Worm (Caenorhabditis elegans): ENCODE data around the gene mup-2.

mup-2 gene

ce11 chrX:6445239-6445638 lies 35.2 kb upstream of the mup-2 start:
- TF ChIP-seq scrt-1 (GFP tag; IDR thresholded peaks at IDR 0.05) (no peak), B0310.2 (tag; optimal IDR thresholded peaks at IDR 0.05) (no peak), tbx-11 (GFP tag; IDR thresholded peaks at IDR 0.05) (no peak), ets-7 (tag; optimal IDR thresholded peaks at IDR 0.05) (no peak), ama-1 (optimal IDR thresholded peaks at IDR 0.05) (no peak), ceh-13 (GFP tag; optimal IDR thresholded peaks at IDR 0.05) (no peak), hnd-1 (tag; optimal IDR thresholded peaks at IDR 0.05) (no peak), aly-1 (tag; optimal IDR thresholded peaks at IDR 0.05) (no peak), ceh-36 (tag; optimal IDR thresholded peaks at IDR 0.05) (no peak), hmg-4 (GFP tag; optimal IDR thresholded peaks at IDR 0.05) (no peak), tbx-37 (GFP tag; conservative IDR thresholded peaks at IDR 0.05) (no peak), hmbx-1 (tag; optimal IDR thresholded peaks at IDR 0.05) (no peak), pes-1 (GFP tag; IDR thresholded peaks at IDR 0.05) (no peak), sea-1 (GFP tag; conservative IDR thresholded peaks at IDR 0.05) (no peak), tra-4 (tag; optimal IDR thresholded peaks at IDR 0.05) (no peak), flt-1 (GFP tag; IDR thresholded peaks at IDR 0.05) (no peak), F13C5.2 (tag; optimal IDR thresholded peaks at IDR 0.05) (no peak)

ce11 chrX:6443373-6443772 lies 33.3 kb upstream of the mup-2 start, which contains the start of gene K10C2.7:
Gene K10C2.7 (minus strand): TSS chrX:6443473.
- TF ChIP-seq F13C5.2 (tag; optimal IDR thresholded peaks at IDR 0.05) (no peak), hmg-4 (GFP tag; optimal IDR thresholded peaks at IDR 0.05) (no peak), hmbx-1 (tag; optimal IDR thresholded peaks at IDR 0.05) (no peak), ama-1 (optimal IDR thresholded peaks at IDR 0.05) (no peak)

ce11 chrX:6440464-6440863 lies 30.4 kb upstream of the mup-2 start, which contains the start of gene K10C2.14:
Gene K10C2.14 (minus strand): TSS chrX:6440564.
- TF ChIP-seq ceh-13 (GFP tag; optimal IDR thresholded peaks at IDR 0.05) (no peak), ceh-36 (tag; optimal IDR thresholded peaks at IDR 0.05) (no peak), tbx-11 (GFP tag; IDR thresholded peaks at IDR 0.05) (no peak), B0310.2 (tag; optimal IDR thresholded peaks at IDR 0.05) (no peak), hmbx-1 (tag; optimal IDR thresholded peaks at IDR 0.05) (no peak), F13C5.2 (tag; optimal IDR thresholded peaks at IDR 0.05) (no peak), ets-7 (tag; optimal IDR thresholded peaks at IDR 0.05) (no peak), hnd-1 (tag; optimal IDR thresholded peaks at IDR 0.05) (no peak)

- TF ChIP-seq B0310.2 (tag; optimal IDR thresholded peaks at IDR 0.05) (no peak), ceh-13 (GFP tag; optimal IDR thresholded peaks at IDR 0.05) (no peak), hnd-1 (tag; optimal IDR thresholded peaks at IDR 0.05) (no peak), sea-1 (GFP tag; conservative IDR thresholded peaks at IDR 0.05) (no peak), ama-1 (optimal IDR thresholded peaks at IDR 0.05) (no peak), hmg-4 (GFP tag; optimal IDR thresholded peaks at IDR 0.05) (no peak), tra-4 (tag; optimal IDR thresholded peaks at IDR 0.05) (no peak), flt-1 (GFP tag; IDR thresholded peaks at IDR 0.05) (no peak)
Measured at ce11 chrX:6437545-6437944, 27.5 kb upstream of the mup-2 start, which contains the start of gene K10C2.8. Gene K10C2.8 (minus strand): TSS chrX:6437645.

- TF ChIP-seq hmbx-1 (tag; optimal IDR thresholded peaks at IDR 0.05) (no peak), F13C5.2 (tag; optimal IDR thresholded peaks at IDR 0.05) (no peak), sea-1 (GFP tag; conservative IDR thresholded peaks at IDR 0.05) (no peak), ceh-36 (tag; optimal IDR thresholded peaks at IDR 0.05) (no peak), ceh-13 (GFP tag; optimal IDR thresholded peaks at IDR 0.05) (no peak)
Measured at ce11 chrX:6435812-6436211, 25.8 kb upstream of the mup-2 start.

- TF ChIP-seq flt-1 (GFP tag; IDR thresholded peaks at IDR 0.05): no peak
- no peak for TF ChIP-seq F13C5.2 (tag; optimal IDR thresholded peaks at IDR 0.05)
- TF ChIP-seq hmbx-1 (tag; optimal IDR thresholded peaks at IDR 0.05): no peak
- no peak for TF ChIP-seq pes-1 (GFP tag; IDR thresholded peaks at IDR 0.05)
- no peak for TF ChIP-seq ama-1 (optimal IDR thresholded peaks at IDR 0.05)
- no peak for TF ChIP-seq B0310.2 (tag; optimal IDR thresholded peaks at IDR 0.05)
- no peak for TF ChIP-seq tbx-37 (GFP tag; conservative IDR thresholded peaks at IDR 0.05)
Measured at ce11 chrX:6433688-6434087, 23.7 kb upstream of the mup-2 start, which contains the start of gene K10C2.2. Gene K10C2.2 (minus strand): TSS chrX:6433788.

- no peak for TF ChIP-seq sea-1 (GFP tag; conservative IDR thresholded peaks at IDR 0.05)
- no peak for TF ChIP-seq B0310.2 (tag; optimal IDR thresholded peaks at IDR 0.05)
- no peak for TF ChIP-seq F13C5.2 (tag; optimal IDR thresholded peaks at IDR 0.05)
- no peak for TF ChIP-seq ama-1 (optimal IDR thresholded peaks at IDR 0.05)
- TF ChIP-seq scrt-1 (GFP tag; IDR thresholded peaks at IDR 0.05): no peak
- no peak for TF ChIP-seq tra-4 (tag; optimal IDR thresholded peaks at IDR 0.05)
- no peak for TF ChIP-seq tbx-37 (GFP tag; conservative IDR thresholded peaks at IDR 0.05)
- no peak for TF ChIP-seq hmg-4 (GFP tag; optimal IDR thresholded peaks at IDR 0.05)
- no peak for TF ChIP-seq hmbx-1 (tag; optimal IDR thresholded peaks at IDR 0.05)
- no peak for TF ChIP-seq tbx-11 (GFP tag; IDR thresholded peaks at IDR 0.05)
- no peak for TF ChIP-seq ets-7 (tag; optimal IDR thresholded peaks at IDR 0.05)
- TF ChIP-seq flt-1 (GFP tag; IDR thresholded peaks at IDR 0.05): no peak
- no peak for TF ChIP-seq ceh-13 (GFP tag; optimal IDR thresholded peaks at IDR 0.05)
Measured at ce11 chrX:6430510-6430909, 20.5 kb upstream of the mup-2 start, which contains the start of gene ctsa-2. Gene ctsa-2 (minus strand): TSS chrX:6430610.

ce11 chrX:6429552-6429951 lies 19.5 kb upstream of the mup-2 start:
- no peak for TF ChIP-seq ama-1 (optimal IDR thresholded peaks at IDR 0.05)
- TF ChIP-seq B0310.2 (tag; optimal IDR thresholded peaks at IDR 0.05): no peak
- no peak for TF ChIP-seq aly-1 (tag; optimal IDR thresholded peaks at IDR 0.05)
- no peak for TF ChIP-seq tbx-11 (GFP tag; IDR thresholded peaks at IDR 0.05)
- no peak for TF ChIP-seq hnd-1 (tag; optimal IDR thresholded peaks at IDR 0.05)
- no peak for TF ChIP-seq ceh-13 (GFP tag; optimal IDR thresholded peaks at IDR 0.05)

ce11 chrX:6427147-6427546 lies 17.1 kb upstream of the mup-2 start:
- TF ChIP-seq hmbx-1 (tag; optimal IDR thresholded peaks at IDR 0.05) (no peak), flt-1 (GFP tag; IDR thresholded peaks at IDR 0.05) (no peak), hnd-1 (tag; optimal IDR thresholded peaks at IDR 0.05) (no peak), tra-4 (tag; optimal IDR thresholded peaks at IDR 0.05) (no peak), B0310.2 (tag; optimal IDR thresholded peaks at IDR 0.05) (no peak), ceh-13 (GFP tag; optimal IDR thresholded peaks at IDR 0.05) (no peak), pes-1 (GFP tag; IDR thresholded peaks at IDR 0.05) (no peak), aly-1 (tag; optimal IDR thresholded peaks at IDR 0.05) (no peak), sea-1 (GFP tag; conservative IDR thresholded peaks at IDR 0.05) (no peak), F13C5.2 (tag; optimal IDR thresholded peaks at IDR 0.05) (no peak), scrt-1 (GFP tag; IDR thresholded peaks at IDR 0.05) (no peak), tbx-11 (GFP tag; IDR thresholded peaks at IDR 0.05) (no peak), hmg-4 (GFP tag; optimal IDR thresholded peaks at IDR 0.05) (no peak)
